Fruit fly (Drosophila melanogaster) whole organism, embryonic: Measurements from ENCODE around the gene CG13896.

Source experiments
- Ada2b ChIP-seq: fragments of 200-800 bp; sonication (Bioruptor generic); IDR thresholded peaks from 2 replicates; pipeline ENCODE4 v1.3.6; 2022; ENCODE audit warnings: missing biosample characterization, missing genetic modification characterization
- Aef1 ChIP-seq: fragments of 200-800 bp; sonication (Bioruptor generic); IDR thresholded peaks from 3 replicates; pipeline ENCODE4 v1.3.6; 2022; ENCODE audit warnings: missing biosample characterization, missing genetic modification characterization
- Bgb ChIP-seq: fragments of 200-800 bp; sonication (Bioruptor generic); IDR thresholded peaks from 2 replicates; pipeline ENCODE4 v1.3.6; 2022; ENCODE audit warnings: missing biosample characterization, missing genetic modification characterization; ENCODE audit not compliant: partially characterized antibody
- CG10267 ChIP-seq: fragments of 200-800 bp; sonication (Bioruptor generic); optimal IDR thresholded peaks from 2 replicates; lab custom pipeline; 2018; ENCODE audit warnings: missing biosample characterization, mild to moderate bottlenecking, missing genetic modification characterization, moderate library complexity
- CG10431 ChIP-seq: fragments of 200-800 bp; sonication (Bioruptor generic); optimal IDR thresholded peaks from 3 replicates; lab custom pipeline; 2018; ENCODE audit warnings: missing biosample characterization, mild to moderate bottlenecking, missing genetic modification characterization
- CG11398 ChIP-seq: fragments of 200-800 bp; sonication (Bioruptor generic); optimal IDR thresholded peaks from 2 replicates; lab custom pipeline; 2016; ENCODE audit warnings: missing biosample characterization, missing genetic modification characterization
- CG11696 ChIP-seq: fragments of 200-800 bp; sonication (Bioruptor generic); IDR thresholded peaks from 2 replicates; pipeline ENCODE4 v1.3.6; 2022; ENCODE audit warnings: missing biosample characterization, missing genetic modification characterization
- CG12104 ChIP-seq: fragments of 200-800 bp; sonication (Bioruptor generic); optimal IDR thresholded peaks from 3 replicates; lab custom pipeline; 2016; ENCODE audit warnings: missing biosample characterization, missing genetic modification characterization
- CG12155 ChIP-seq: fragments of 200-800 bp; sonication (Bioruptor generic); optimal IDR thresholded peaks from 3 replicates; lab custom pipeline; 2016; ENCODE audit warnings: missing biosample characterization, missing genetic modification characterization
- CG13296 ChIP-seq: fragments of 200-800 bp; sonication (Bioruptor generic); optimal IDR thresholded peaks from 3 replicates; lab custom pipeline; 2018; ENCODE audit warnings: missing biosample characterization, mild to moderate bottlenecking, missing genetic modification characterization
- CG13775 ChIP-seq: fragments of 200-800 bp; sonication (Bioruptor generic); optimal IDR thresholded peaks from 3 replicates; lab custom pipeline; 2017; ENCODE audit warnings: missing biosample characterization, mild to moderate bottlenecking, missing genetic modification characterization
- CG15011 ChIP-seq: fragments of 200-800 bp; sonication (Bioruptor generic); optimal IDR thresholded peaks from 3 replicates; lab custom pipeline; 2018; ENCODE audit warnings: missing biosample characterization, mild to moderate bottlenecking, missing genetic modification characterization
- CG15479 ChIP-seq: fragments of 200-800 bp; sonication (Bioruptor generic); optimal IDR thresholded peaks from 3 replicates; lab custom pipeline; 2019; ENCODE audit warnings: missing biosample characterization, mild to moderate bottlenecking, missing genetic modification characterization, moderate library complexity
- CG18011 ChIP-seq: fragments of 200-800 bp; sonication (Bioruptor generic); optimal IDR thresholded peaks from 2 replicates; lab custom pipeline; 2017; ENCODE audit warnings: missing biosample characterization, missing genetic modification characterization, mild to moderate bottlenecking, moderate library complexity, missing genotype
- CG18764 ChIP-seq: fragments of 200-800 bp; sonication (Bioruptor generic); optimal IDR thresholded peaks from 3 replicates; lab custom pipeline; 2016; ENCODE audit warnings: missing biosample characterization, missing genetic modification characterization
- CG3163 ChIP-seq: fragments of 200-800 bp; sonication (Bioruptor generic); optimal IDR thresholded peaks from 3 replicates; lab custom pipeline; 2016; ENCODE audit warnings: missing biosample characterization, missing genetic modification characterization
- CG34422 ChIP-seq: fragments of 200-800 bp; sonication (Bioruptor generic); IDR thresholded peaks from 3 replicates; pipeline ENCODE4 v1.3.6; 2022; ENCODE audit warnings: missing biosample characterization, missing genetic modification characterization
- CG4282 ChIP-seq: fragments of 200-800 bp; sonication (Bioruptor generic); optimal IDR thresholded peaks from 2 replicates; lab custom pipeline; 2016; ENCODE audit warnings: missing biosample characterization, missing genetic modification characterization
- CG5180 ChIP-seq: fragments of 200-800 bp; sonication (Bioruptor generic); optimal IDR thresholded peaks from 3 replicates; lab custom pipeline; 2017; ENCODE audit warnings: missing biosample characterization, missing genetic modification characterization, mild to moderate bottlenecking, moderate library complexity, missing genetic modification reagents
- CG5953 ChIP-seq: fragments of 200-800 bp; sonication (Bioruptor generic); IDR thresholded peaks from 2 replicates; pipeline ENCODE4 v1.3.6; 2022; ENCODE audit warnings: missing biosample characterization, missing genetic modification characterization
- CG7372 ChIP-seq: fragments of 200-800 bp; sonication (Bioruptor generic); IDR thresholded peaks from 2 replicates; pipeline ENCODE4 v1.3.6; 2022; ENCODE audit warnings: missing biosample characterization, missing genetic modification characterization
- CG8281 ChIP-seq: fragments of 200-800 bp; sonication (Bioruptor generic); optimal IDR thresholded peaks from 2 replicates; lab custom pipeline; 2018; ENCODE audit warnings: missing biosample characterization, mild to moderate bottlenecking, missing genetic modification characterization, moderate library complexity
- CG8388 ChIP-seq: fragments of 200-800 bp; sonication (Bioruptor generic); optimal IDR thresholded peaks from 2 replicates; lab custom pipeline; 2019; ENCODE audit warnings: missing biosample characterization, mild to moderate bottlenecking, missing genetic modification characterization, moderate library complexity
- D19B ChIP-seq: fragments of 200-800 bp; sonication (Bioruptor generic); optimal IDR thresholded peaks from 2 replicates; lab custom pipeline; 2017; ENCODE audit warnings: missing biosample characterization, mild to moderate bottlenecking, missing genetic modification characterization
- Doc3 ChIP-seq: fragments of 200-800 bp; sonication (Bioruptor generic); IDR thresholded peaks from 3 replicates; pipeline ENCODE4 v1.3.6; 2022; ENCODE audit warnings: missing biosample characterization, missing genetic modification characterization; ENCODE audit not compliant: partially characterized antibody
- Dp ChIP-seq: fragments of 200-800 bp; sonication (Bioruptor generic); optimal IDR thresholded peaks from 2 replicates; lab custom pipeline; 2018; ENCODE audit warnings: missing biosample characterization, mild to moderate bottlenecking, missing genetic modification characterization, moderate library complexity
- Dref ChIP-seq: fragments of 200-800 bp; sonication (Bioruptor generic); IDR thresholded peaks from 2 replicates; pipeline ENCODE4 v1.3.6; 2022; ENCODE audit warnings: missing biosample characterization, missing genetic modification characterization
- Ets65A ChIP-seq: fragments of 200-800 bp; sonication (Bioruptor generic); peaks from one replicate; lab custom pipeline; 2016; ENCODE audit warnings: missing biosample characterization, missing genetic modification characterization
- Fer2 ChIP-seq: fragments of 200-800 bp; sonication (Bioruptor generic); optimal IDR thresholded peaks from 2 replicates; lab custom pipeline; 2018; ENCODE audit warnings: missing biosample characterization, mild to moderate bottlenecking, missing genetic modification characterization, moderate library complexity
- HmgD ChIP-seq: fragments of 200-800 bp; sonication (Bioruptor generic); optimal IDR thresholded peaks from 3 replicates; lab custom pipeline; 2016; ENCODE audit warnings: missing biosample characterization, missing genetic modification characterization
- Max ChIP-seq: fragments of 200-800 bp; sonication (Bioruptor generic); optimal IDR thresholded peaks from 2 replicates; lab custom pipeline; 2016; ENCODE audit warnings: missing biosample characterization, mild to moderate bottlenecking, missing genetic modification characterization
- Oaz ChIP-seq: fragments of 200-800 bp; sonication (Bioruptor generic); IDR thresholded peaks from 2 replicates; pipeline ENCODE4 v1.3.6; 2022; ENCODE audit warnings: missing biosample characterization, missing genetic modification characterization
- PHDP ChIP-seq: fragments of 200-800 bp; sonication (Bioruptor generic); optimal IDR thresholded peaks from 3 replicates; lab custom pipeline; 2018; ENCODE audit warnings: missing biosample characterization, mild to moderate bottlenecking, missing genetic modification characterization, moderate library complexity
- abd-A ChIP-seq: fragments of 200-800 bp; sonication (Bioruptor generic); optimal IDR thresholded peaks from 3 replicates; lab custom pipeline; 2019; ENCODE audit warnings: missing biosample characterization, mild to moderate bottlenecking, missing genetic modification characterization, moderate library complexity
- br ChIP-seq: fragments of >200 bp; optimal IDR thresholded peaks from 2 replicates; lab custom pipeline; 2017
- cg ChIP-seq: fragments of 200-800 bp; sonication (Bioruptor generic); optimal IDR thresholded peaks from 3 replicates; lab custom pipeline; 2019; ENCODE audit warnings: missing biosample characterization, mild to moderate bottlenecking, missing genetic modification characterization, moderate library complexity
- dimm ChIP-seq: fragments of 200-800 bp; sonication (Bioruptor generic); IDR thresholded peaks from 2 replicates; pipeline ENCODE4 v1.3.6; 2022; ENCODE audit warnings: missing biosample characterization, missing genetic modification characterization
- eve ChIP-seq, 2 experiments: fragments of >200 bp; optimal IDR thresholded peaks; 2 replicates each; lab custom pipeline; 2017; ENCODE audit warnings: missing biosample characterization in 2 of 2, missing genetic modification characterization in 2 of 2
- gcm ChIP-seq: fragments of 200-800 bp; sonication (Bioruptor generic); optimal IDR thresholded peaks from 2 replicates; lab custom pipeline; 2019; ENCODE audit warnings: missing biosample characterization, mild to moderate bottlenecking, missing genetic modification characterization, moderate library complexity
- her ChIP-seq: fragments of 200-800 bp; sonication (Bioruptor generic); optimal IDR thresholded peaks from 2 replicates; lab custom pipeline; 2016; ENCODE audit warnings: missing biosample characterization, missing genetic modification characterization
- p53 ChIP-seq: fragments of 200-800 bp; sonication (Bioruptor generic); optimal IDR thresholded peaks from 2 replicates; lab custom pipeline; 2016; ENCODE audit warnings: missing biosample characterization, missing genetic modification characterization
- pfk ChIP-seq: fragments of 200-800 bp; sonication (Bioruptor generic); optimal IDR thresholded peaks from 2 replicates; lab custom pipeline; 2018; ENCODE audit warnings: missing biosample characterization, mild to moderate bottlenecking, missing genetic modification characterization, moderate library complexity
- ranshi ChIP-seq: fragments of 200-800 bp; sonication (Bioruptor generic); IDR thresholded peaks from 2 replicates; pipeline ENCODE4 v1.3.6; 2022; ENCODE audit warnings: missing biosample characterization, missing genetic modification characterization
- sc ChIP-seq, 3 experiments: fragments of >200 bp in 2 of 3; fragments of 200-800 bp in 1 of 3; sonication (Bioruptor generic) in 1 of 3; optimal IDR thresholded peaks; 2 replicates in 2 of 3; 3 replicates in 1 of 3; lab custom pipeline; 2017; ENCODE audit warnings: mild to moderate bottlenecking in 1 of 3, missing biosample characterization in 1 of 3, missing genetic modification characterization in 1 of 3, missing genetic modification reagents in 1 of 3
- slbo ChIP-seq: fragments of 200-800 bp; sonication (Bioruptor generic); IDR thresholded peaks from 2 replicates; pipeline ENCODE4 v1.3.6; 2022; ENCODE audit warnings: missing biosample characterization, missing genetic modification characterization
- so ChIP-seq: fragments of 200-800 bp; sonication (Bioruptor generic); IDR thresholded peaks from 3 replicates; pipeline ENCODE4 v1.3.6; 2022; ENCODE audit warnings: missing biosample characterization, missing genetic modification characterization
- tgo ChIP-seq: fragments of 200-800 bp; sonication (Bioruptor generic); IDR thresholded peaks from 3 replicates; pipeline ENCODE4 v1.3.6; 2022; ENCODE audit warnings: missing biosample characterization, missing genetic modification characterization
- trem ChIP-seq: fragments of 200-800 bp; optimal IDR thresholded peaks from 3 replicates; lab custom pipeline; 2019; ENCODE audit warnings: missing biosample characterization, mild to moderate bottlenecking, missing genetic modification characterization, moderate library complexity
- twi ChIP-seq: fragments of 200-800 bp; optimal IDR thresholded peaks from 2 replicates; lab custom pipeline; 2019; ENCODE audit warnings: missing biosample characterization, mild to moderate bottlenecking, missing genetic modification characterization, moderate library complexity
- tx ChIP-seq: fragments of 200-800 bp; sonication (Bioruptor generic); optimal IDR thresholded peaks from 2 replicates; lab custom pipeline; 2016; ENCODE audit warnings: missing biosample characterization, missing genetic modification characterization
- vvl ChIP-seq: fragments of 200-800 bp; sonication (Bioruptor generic); IDR thresholded peaks from 2 replicates; pipeline ENCODE4 v1.3.6; 2022; ENCODE audit warnings: missing biosample characterization, missing genetic modification characterization

CG13896 gene

dm6 chr3L:680258-680657 is 31.4 kb downstream of the CG13896 start, which contains the start of gene CG17129 (continued):
- TF ChIP-seq PHDP (tag; lab: Kevin White, UChicago) (no peak), CG3163 (peak; percentile 61), CG8388 (GFP tag; lab: Kevin White, UChicago) (peak; percentile 68), CG18764 (peak; percentile 61), Oaz (GFP tag; lab: Robert Waterston, UW) (no peak), CG8281 (no peak), CG5953 (GFP tag; lab: Robert Waterston, UW) (no peak), Ets65A (GFP tag; lab: Kevin White, UChicago) (peak; percentile 98), vvl (GFP tag; lab: Robert Waterston, UW) (peak; percentile 87), CG11398 (GFP tag; lab: Kevin White, UChicago) (peak; percentile 68), slbo (GFP tag; lab: Robert Waterston, UW) (peak; percentile 84), Dp (peak; percentile 80), Max (GFP tag; lab: Kevin White, UChicago) (peak; percentile 37), CG11696 (peak; percentile 33; the same call in 1 of the 2 replicates), CG4282 (GFP tag; lab: Kevin White, UChicago) (no peak), CG34422 (GFP tag; lab: Robert Waterston, UW) (peak; percentile 69; the same call in 2 of the 3 replicates), twi (tag; lab: Kevin White, UChicago) (peak; percentile 55), Ada2b (GFP tag; lab: Robert Waterston, UW) (peak; percentile 74), CG7372 (peak; percentile 66; the same call in 1 of the 2 replicates), CG12104 (peak; percentile 70), pfk (GFP tag; lab: Kevin White, UChicago) (no peak), CG18011 (GFP tag; lab: Kevin White, UChicago) (peak; percentile 55), Doc3 (GFP tag; lab: Robert Waterston, UW) (peak; percentile 99), CG10267 (tag; lab: Kevin White, UChicago) (peak; percentile 89), Aef1 (GFP tag; lab: Robert Waterston, UW) (peak; percentile 76), Fer2 (peak; percentile 28), Dref (GFP tag; lab: Robert Waterston, UW) (peak; percentile 48), CG12155 (GFP tag; lab: Kevin White, UChicago) (peak; percentile 59), gcm (GFP tag; lab: Kevin White, UChicago) (peak; percentile 58), sc (optimal IDR thresholded peaks at IDR 0.05; lab: Kevin White, UChicago) (no peak), sc (GFP tag; optimal IDR thresholded peaks at IDR 0.05; lab: Kevin White, UChicago) (no peak), tgo (peak; percentile 74), Bgb (GFP tag; lab: Robert Waterston, UW) (peak; percentile 95), CG10431 (no peak), br (lab: Kevin White, UChicago) (no peak), eve (GFP tag; optimal IDR thresholded peaks at IDR 0.05; lab: Kevin White, UChicago) (no peak), D19B (GFP tag; lab: Kevin White, UChicago) (no peak), cg (no peak), CG13775 (GFP tag; lab: Kevin White, UChicago) (peak; percentile 78), CG5180 (GFP tag; lab: Kevin White, UChicago) (no peak), HmgD (GFP tag; lab: Kevin White, UChicago) (peak; percentile 6), trem (tag; lab: Kevin White, UChicago) (peak; percentile 76), CG15479 (GFP tag; lab: Kevin White, UChicago) (no peak), so (peak; percentile 54; the same call in 1 of the 3 replicates), ranshi (GFP tag; lab: Robert Waterston, UW) (peak; percentile 72), CG13296 (GFP tag; lab: Kevin White, UChicago) (peak; percentile 65), her (GFP tag; lab: Kevin White, UChicago) (peak; percentile 75), tx (GFP tag; lab: Kevin White, UChicago) (peak; percentile 79), p53 (GFP tag; lab: Kevin White, UChicago) (no peak), CG15011 (GFP tag; lab: Kevin White, UChicago) (peak; percentile 33), abd-A (no peak), dimm (GFP tag; lab: Robert Waterston, UW) (no peak)
